Worm (Caenorhabditis elegans) whole organism, L1 larva: ENCODE measurements around the gene gop-2.

Source experiments
- C16A3.4 ChIP-seq: fragments of 150-350 bp; optimal IDR thresholded peaks from 2 replicates; lab custom pipeline; 2014; ENCODE audit warnings: missing biosample characterization, missing genetic modification characterization
- Y116A8C.19 ChIP-seq: sonication (generic microtip); optimal IDR thresholded peaks from 2 replicates; lab custom pipeline; 2016; ENCODE audit warnings: missing compliant biosample characterization, missing genetic modification characterization, borderline replicate concordance
- ceh-82 ChIP-seq, 3 experiments: fragments of 150-350 bp in 1 of 3; sonication (generic microtip) in 2 of 3; optimal IDR thresholded peaks; 2 replicates each; lab custom pipeline; 2014 to 2017; ENCODE audit warnings: missing biosample characterization in 3 of 3, missing genetic modification characterization in 3 of 3
- ceh-90 ChIP-seq: sonication (generic microtip); optimal IDR thresholded peaks from 2 replicates; lab custom pipeline; 2016; ENCODE audit warnings: missing genetic modification characterization, missing compliant biosample characterization
- dpl-1 ChIP-seq, 3 experiments: fragments of 150-350 bp in 2 of 3; sonication (generic microtip) in 1 of 3; optimal IDR thresholded peaks; 2 replicates each; lab custom pipeline; 2014 to 2017; ENCODE audit warnings: missing biosample characterization in 3 of 3, missing genetic modification characterization in 3 of 3, missing genetic modification reagents in 3 of 3
- efl-1 ChIP-seq, 4 experiments: fragments of 150-350 bp; optimal IDR thresholded peaks in 3 of 4; peaks in 1 of 4; 1 replicate in 1 of 4; 2 replicates in 3 of 4; lab custom pipeline; 2014; ENCODE audit warnings: missing biosample characterization in 2 of 4, missing genetic modification characterization in 2 of 4, missing genetic modification reagents in 2 of 4
- efl-3 ChIP-seq: fragments of 200-800 bp; sonication (Bioruptor generic); optimal IDR thresholded peaks from 2 replicates; lab custom pipeline; 2018; ENCODE audit warnings: mild to moderate bottlenecking, missing genetic modification characterization, missing compliant biosample characterization
- egl-13 ChIP-seq: sonication (generic microtip); optimal IDR thresholded peaks from 2 replicates; lab custom pipeline; 2016; ENCODE audit warnings: missing genotype, missing genetic modification reagents, missing genetic modification characterization, missing compliant biosample characterization
- fkh-8 ChIP-seq: sonication (generic microtip); optimal IDR thresholded peaks from 2 replicates; lab custom pipeline; 2016; ENCODE audit warnings: mild to moderate bottlenecking, missing genetic modification characterization, missing compliant biosample characterization
- fos-1 ChIP-seq: fragments of 150-350 bp; optimal IDR thresholded peaks from 2 replicates; lab custom pipeline; 2014; ENCODE audit warnings: missing biosample characterization, missing genetic modification characterization
- hlh-4 ChIP-seq: sonication (generic microtip); optimal IDR thresholded peaks from 2 replicates; lab custom pipeline; 2016; ENCODE audit warnings: mild to moderate bottlenecking, missing genetic modification characterization, missing compliant biosample characterization
- isw-1 ChIP-seq: fragments of 200-800 bp; sonication (Bioruptor generic); IDR thresholded peaks from 2 replicates; pipeline ENCODE4 v1.3.6; 2022; ENCODE audit warnings: missing genetic modification characterization, missing compliant biosample characterization
- lin-14 ChIP-seq: fragments of 200-800 bp; sonication (Bioruptor generic); optimal IDR thresholded peaks from 2 replicates; lab custom pipeline; 2018; ENCODE audit warnings: mild to moderate bottlenecking, missing genetic modification characterization, moderate library complexity, missing compliant biosample characterization
- lin-15B ChIP-seq: fragments of 150-350 bp; sonication (generic microtip); optimal IDR thresholded peaks from 3 replicates; lab custom pipeline; 2014; ENCODE audit warnings: missing biosample characterization, missing genetic modification characterization
- lin-35 ChIP-seq, 2 experiments: fragments of 150-350 bp; optimal IDR thresholded peaks; 2 replicates each; lab custom pipeline; 2014; ENCODE audit warnings: missing biosample characterization in 2 of 2, missing genetic modification characterization in 2 of 2, missing genetic modification reagents in 2 of 2
- lin-39 ChIP-seq: fragments of 150-350 bp; optimal IDR thresholded peaks from 2 replicates; lab custom pipeline; 2014; ENCODE audit warnings: missing biosample characterization, missing genetic modification reagents, missing genetic modification characterization
- lir-3 ChIP-seq: sonication (generic microtip); optimal IDR thresholded peaks from 2 replicates; lab custom pipeline; 2016; ENCODE audit warnings: mild to moderate bottlenecking, missing genetic modification characterization, moderate library complexity, missing compliant biosample characterization; ENCODE audit not compliant: poor library complexity
- lsy-2 ChIP-seq, 2 experiments: fragments of 150-350 bp; optimal IDR thresholded peaks; 2 replicates each; lab custom pipeline; 2014; ENCODE audit warnings: missing biosample characterization in 2 of 2, missing genetic modification characterization in 2 of 2
- mdl-1 ChIP-seq, 2 experiments: fragments of 150-350 bp; optimal IDR thresholded peaks; 2 replicates each; lab custom pipeline; 2014 to 2017; ENCODE audit warnings: missing biosample characterization in 2 of 2, missing genetic modification characterization in 2 of 2, inconsistent platforms in 1 of 2
- mep-1 ChIP-seq: fragments of 150-350 bp; optimal IDR thresholded peaks from 2 replicates; lab custom pipeline; 2014; ENCODE audit warnings: missing biosample characterization, missing genetic modification characterization
- nhr-19 ChIP-seq: fragments of 200-800 bp; sonication (Bioruptor generic); conservative IDR thresholded peaks from 2 replicates; pipeline ENCODE4 v1.3.6; 2022; ENCODE audit warnings: missing genetic modification characterization, missing compliant biosample characterization
- nhr-47 ChIP-seq: sonication (generic microtip); optimal IDR thresholded peaks from 2 replicates; lab custom pipeline; 2016; ENCODE audit warnings: mild to moderate bottlenecking, missing genetic modification characterization, moderate library complexity, missing compliant biosample characterization
- nhr-71 ChIP-seq: sonication (generic microtip); optimal IDR thresholded peaks from 2 replicates; lab custom pipeline; 2016; ENCODE audit warnings: mild to moderate bottlenecking, missing genetic modification characterization, moderate library complexity, missing compliant biosample characterization
- nhr-76 ChIP-seq: sonication (generic microtip); optimal IDR thresholded peaks from 2 replicates; lab custom pipeline; 2017; ENCODE audit warnings: missing biosample characterization, missing genetic modification characterization
- nhr-85 ChIP-seq: sonication (generic microtip); peaks from one replicate; lab custom pipeline; 2016; ENCODE audit warnings: missing genetic modification characterization, inconsistent platforms, missing compliant biosample characterization
- nhr-90 ChIP-seq: sonication (generic microtip); optimal IDR thresholded peaks from 2 replicates; lab custom pipeline; 2016; ENCODE audit warnings: mild to moderate bottlenecking, missing genetic modification characterization, missing compliant biosample characterization; ENCODE audit not compliant: poor library complexity
- pqm-1 ChIP-seq: sonication (generic microtip); optimal IDR thresholded peaks from 3 replicates; lab custom pipeline; 2017; ENCODE audit warnings: missing biosample characterization, missing genetic modification characterization
- skn-1 ChIP-seq: fragments of 150-350 bp; optimal IDR thresholded peaks from 2 replicates; lab custom pipeline; 2014; ENCODE audit warnings: missing biosample characterization, missing genetic modification characterization
- snpc-4 ChIP-seq: fragments of 150-350 bp; optimal IDR thresholded peaks from 2 replicates; lab custom pipeline; 2014; ENCODE audit warnings: missing biosample characterization, missing genetic modification characterization
- snu-23 ChIP-seq: sonication (generic microtip); optimal IDR thresholded peaks from 2 replicates; lab custom pipeline; 2016; ENCODE audit warnings: missing genetic modification characterization, missing compliant biosample characterization
- sox-4 ChIP-seq: sonication (generic microtip); optimal IDR thresholded peaks from 2 replicates; lab custom pipeline; 2016; ENCODE audit warnings: missing genetic modification characterization, missing compliant biosample characterization
- swsn-7 ChIP-seq: sonication (generic microtip); optimal IDR thresholded peaks from 2 replicates; lab custom pipeline; 2016; ENCODE audit warnings: missing genetic modification characterization, missing compliant biosample characterization
- tbx-2 ChIP-seq: sonication (generic microtip); optimal IDR thresholded peaks from 2 replicates; lab custom pipeline; 2016; ENCODE audit warnings: missing genetic modification characterization, missing compliant biosample characterization
- tlp-1 ChIP-seq: fragments of 150-350 bp; optimal IDR thresholded peaks from 2 replicates; lab custom pipeline; 2014; ENCODE audit warnings: missing biosample characterization, missing genetic modification characterization
- unc-86 ChIP-seq: sonication (generic microtip); optimal IDR thresholded peaks from 2 replicates; lab custom pipeline; 2016; ENCODE audit warnings: missing genetic modification characterization, missing compliant biosample characterization
- xbp-1 ChIP-seq: sonication (generic microtip); optimal IDR thresholded peaks from 2 replicates; lab custom pipeline; 2016; ENCODE audit warnings: missing genetic modification characterization, missing compliant biosample characterization
- zip-4 ChIP-seq: fragments of 200-800 bp; sonication (Bioruptor generic); optimal IDR thresholded peaks from 2 replicates; lab custom pipeline; 2018; ENCODE audit warnings: mild to moderate bottlenecking, missing genetic modification characterization, moderate library complexity, missing compliant biosample characterization
- ztf-4 ChIP-seq: fragments of 150-350 bp; optimal IDR thresholded peaks from 2 replicates; lab custom pipeline; 2014; ENCODE audit warnings: missing biosample characterization, missing genetic modification characterization

The gop-2 gene

DNA sequence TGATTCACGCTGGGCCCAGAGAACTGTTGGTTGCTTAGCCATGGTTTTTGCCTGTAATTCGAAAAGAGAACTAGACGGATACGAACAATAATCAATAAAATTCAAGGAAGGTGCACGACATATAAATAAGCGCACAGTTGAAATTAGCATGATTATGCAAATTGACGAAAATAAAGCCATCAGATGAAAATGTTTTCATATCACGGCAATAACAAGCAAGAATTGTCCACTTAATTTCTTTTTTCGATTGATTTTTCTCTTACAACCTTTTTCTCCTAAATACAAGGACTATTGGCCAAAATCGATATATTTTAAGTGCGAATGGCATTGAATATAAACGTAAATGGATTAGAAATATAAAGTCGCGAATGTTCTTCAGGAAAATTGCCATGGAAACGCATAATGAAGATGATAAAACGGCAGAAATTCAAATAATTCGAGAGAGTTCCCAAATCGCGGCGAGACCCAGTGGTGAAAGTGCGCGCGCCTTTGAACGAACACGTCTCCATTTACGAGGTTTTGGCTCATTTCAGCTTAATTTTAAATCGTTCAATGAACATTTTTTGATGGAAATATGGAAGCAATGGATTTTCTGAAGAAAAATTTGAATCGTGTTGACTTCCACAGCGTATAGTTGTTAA lies 16.0 kb downstream of the gop-2 start, which contains the start of the genes daf-41 and toc-1 (continued):
- TF ChIP-seq nhr-47 (tag; lab: Kevin White, UChicago): peak; percentile 47
- peak; percentile 68 for TF ChIP-seq snu-23 (GFP tag; lab: Kevin White, UChicago)
- TF ChIP-seq ceh-90 (tag; lab: Kevin White, UChicago): peak; percentile 18
- TF ChIP-seq nhr-76 (tag; lab: Kevin White, UChicago): no peak
- TF ChIP-seq ceh-82 (tag; optimal IDR thresholded peaks at IDR 0.05; lab: Kevin White, UChicago): peak in 1 of 3 experiments; percentile 12
- TF ChIP-seq lin-15B: peak; percentile 10
- TF ChIP-seq xbp-1 (tag; lab: Kevin White, UChicago): peak; percentile 40
- TF ChIP-seq lir-3: no peak
- TF ChIP-seq efl-1 (optimal IDR thresholded peaks at IDR 0.05; lab: Kevin White, UChicago): peak; percentile 50 to 68
- peak; percentile 68 to 91 for TF ChIP-seq efl-1 (GFP tag; optimal IDR thresholded peaks at IDR 0.05 in 1 of 2; lab: Kevin White, UChicago)
- peak; percentile 59 for TF ChIP-seq nhr-71
- peak in 1 of 2 experiments; percentile 24 for TF ChIP-seq mdl-1 (tag; optimal IDR thresholded peaks at IDR 0.05; lab: Kevin White, UChicago)

DNA sequence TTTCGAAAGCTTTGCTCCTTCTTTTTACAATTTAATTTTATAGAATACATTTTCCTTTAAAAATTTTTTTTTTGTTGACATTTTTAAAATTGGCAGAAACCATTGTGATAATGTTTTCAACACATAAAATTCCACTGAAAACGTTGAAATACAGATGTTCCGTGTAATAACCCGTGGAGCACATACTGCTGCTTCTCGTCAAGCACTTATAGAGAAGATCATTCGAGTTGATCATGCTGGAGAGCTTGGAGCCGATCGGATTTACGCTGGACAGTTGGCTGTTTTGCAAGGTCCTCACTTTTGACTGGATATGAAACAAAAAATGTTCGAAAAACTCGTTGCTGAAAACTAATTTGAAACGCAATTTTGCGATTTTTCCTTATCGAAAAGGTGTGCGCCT lies 18.9 kb downstream of the gop-2 start, which contains the start of gene clk-1:
clk-1 (plus strand) TSS at position 155 of the 400 bp plus-strand sequence.
- no peak for TF ChIP-seq sox-4 (tag; lab: Kevin White, UChicago)
- TF ChIP-seq nhr-85: no peak
- TF ChIP-seq C16A3.4: no peak
- TF ChIP-seq pqm-1 (tag; lab: Kevin White, UChicago): no peak
- no peak for TF ChIP-seq hlh-4 (tag; lab: Kevin White, UChicago)
- TF ChIP-seq egl-13 (tag; lab: Kevin White, UChicago): no peak
- no peak for TF ChIP-seq nhr-47 (tag; lab: Kevin White, UChicago)
- TF ChIP-seq lin-39: no peak
- TF ChIP-seq, all 84 proteins: peak for 0

- TF ChIP-seq lin-35 (GFP tag; optimal IDR thresholded peaks at IDR 0.05; lab: Kevin White, UChicago) (peak in 1 of 2 experiments; percentile 26), lsy-2 (tag; optimal IDR thresholded peaks at IDR 0.05; lab: Kevin White, UChicago) (peak in 1 of 2 experiments; percentile 35), nhr-19 (GFP tag; lab: Robert Waterston, UW) (peak; percentile 59), isw-1 (GFP tag; lab: Robert Waterston, UW) (no peak), snpc-4 (tag; lab: Kevin White, UChicago) (no peak), dpl-1 (GFP tag; optimal IDR thresholded peaks at IDR 0.05; lab: Kevin White, UChicago) (peak in 1 of 3 experiments; percentile 20), efl-1 (optimal IDR thresholded peaks at IDR 0.05; lab: Kevin White, UChicago) (peak; percentile 38 to 61), efl-1 (GFP tag; optimal IDR thresholded peaks at IDR 0.05 in 1 of 2; lab: Kevin White, UChicago) (peak in 1 of 2 experiments; percentile 92), nhr-71 (peak; percentile 32), xbp-1 (tag; lab: Kevin White, UChicago) (no peak), snu-23 (GFP tag; lab: Kevin White, UChicago) (peak; percentile 31), zip-4 (no peak), mep-1 (peak; percentile 16), skn-1 (tag; lab: Kevin White, UChicago) (no peak), unc-86 (tag; lab: Kevin White, UChicago) (no peak), ztf-4 (tag; lab: Kevin White, UChicago) (no peak), ceh-82 (tag; optimal IDR thresholded peaks at IDR 0.05; lab: Kevin White, UChicago) (peak in 1 of 3 experiments; percentile 35), fos-1 (no peak), lin-15B (no peak), fkh-8 (no peak), swsn-7 (tag; lab: Kevin White, UChicago) (peak; percentile 0), lin-14 (GFP tag; lab: Kevin White, UChicago) (peak; percentile 77), efl-3 (GFP tag; lab: Kevin White, UChicago) (no peak), tbx-2 (tag; lab: Kevin White, UChicago) (peak; percentile 5), tlp-1 (tag; lab: Kevin White, UChicago) (no peak), nhr-90 (tag; lab: Kevin White, UChicago) (no peak), Y116A8C.19 (tag; lab: Kevin White, UChicago) (no peak)
Measured at ce11 chrIII:5280228-5280627, 21.4 kb downstream of the gop-2 start.
